Worm (Caenorhabditis elegans): ENCODE results near the gene T05B4.12.

- TF ChIP-seq him-1 (tag; optimal IDR thresholded peaks at IDR 0.05) (no peak), W03F9.2 (tag; optimal IDR thresholded peaks at IDR 0.05) (no peak), dao-5 (tag; optimal IDR thresholded peaks at IDR 0.05) (no peak)
Observed at ce11 chrV:4152200-4152599, 26.4 kb upstream of the T05B4.12 start, which contains the start of gene Y45G5AM.6.

Measured in whole organism, L4/young adult.